Worm (Caenorhabditis elegans) whole organism, L4 larva: ENCODE measurements around the gene trcs-2.
A peak's percentile ranks its signal among the peaks of the same experiment; 100 is the strongest.

ENCODE experiments used
- F10B5.3 ChIP-seq: sonication (generic microtip); optimal IDR thresholded peaks from 2 replicates; lab custom pipeline; 2016; ENCODE audit warnings: mild to moderate bottlenecking, missing genetic modification characterization, missing compliant biosample characterization
- F44E2.7 ChIP-seq: fragments of 200-800 bp; sonication (Bioruptor generic); IDR thresholded peaks from 2 replicates; pipeline ENCODE4 v2.1.2; 2022; ENCODE audit warnings: missing genetic modification characterization, missing compliant biosample characterization
- T26A8.4 ChIP-seq: fragments of 200-800 bp; sonication (Bioruptor generic); IDR thresholded peaks from 2 replicates; pipeline ENCODE4 v1.3.6; 2022; ENCODE audit warnings: missing genetic modification characterization, missing compliant biosample characterization
- aha-1 ChIP-seq: fragments of 150-350 bp; peaks from one replicate; lab custom pipeline; 2014; ENCODE audit warnings: missing biosample characterization, missing genetic modification characterization
- ama-1 ChIP-seq: fragments of 150-350 bp; optimal IDR thresholded peaks from 2 replicates; lab custom pipeline; 2014; ENCODE audit warnings: inconsistent platforms, mixed read lengths
- ceh-20 ChIP-seq: fragments of 200-800 bp; sonication (Bioruptor generic); IDR thresholded peaks from 2 replicates; pipeline ENCODE4 v1.3.6; 2022; ENCODE audit warnings: missing genetic modification reagents, missing genetic modification characterization, missing compliant biosample characterization
- ceh-28 ChIP-seq: fragments of 150-350 bp; optimal IDR thresholded peaks from 2 replicates; lab custom pipeline; 2014; ENCODE audit warnings: missing biosample characterization, missing genetic modification reagents, missing genetic modification characterization
- ceh-62 ChIP-seq: sonication (generic microtip); optimal IDR thresholded peaks from 2 replicates; lab custom pipeline; 2017; ENCODE audit warnings: missing biosample characterization, missing genetic modification characterization
- ces-1 ChIP-seq: fragments of 150-350 bp; sonication (generic microtip); optimal IDR thresholded peaks from 4 replicates; lab custom pipeline; 2014; ENCODE audit warnings: missing biosample characterization, missing genetic modification reagents, missing genetic modification characterization
- cey-2 ChIP-seq: sonication (generic microtip); optimal IDR thresholded peaks from 3 replicates; lab custom pipeline; 2017; ENCODE audit warnings: missing genetic modification characterization, mild to moderate bottlenecking, missing compliant biosample characterization, antibody characterized with exemption, borderline replicate concordance; ENCODE audit not compliant: insufficient read depth
- daf-16 ChIP-seq, 3 experiments: sonication (generic microtip); optimal IDR thresholded peaks; 2 replicates each; lab custom pipeline; 2016 to 2017; ENCODE audit warnings: missing genetic modification characterization in 3 of 3, missing genetic modification reagents in 3 of 3, mild to moderate bottlenecking in 2 of 3, missing compliant biosample characterization in 2 of 3, missing biosample characterization in 1 of 3, moderate library complexity in 1 of 3
- daf-8 ChIP-seq: fragments of 200-800 bp; sonication (Bioruptor generic); IDR thresholded peaks from 2 replicates; pipeline ENCODE4 v1.3.6; 2022; ENCODE audit warnings: missing genetic modification characterization, missing compliant biosample characterization
- dmd-9 ChIP-seq: fragments of 200-800 bp; sonication (Bioruptor generic); IDR thresholded peaks from 2 replicates; pipeline ENCODE4 v1.3.6; 2022; ENCODE audit warnings: missing genetic modification reagents, missing genetic modification characterization, missing compliant biosample characterization
- dpl-1 ChIP-seq: fragments of 150-350 bp; optimal IDR thresholded peaks from 2 replicates; lab custom pipeline; 2014; ENCODE audit warnings: missing biosample characterization, missing genetic modification reagents, missing genetic modification characterization
- dve-1 ChIP-seq: sonication (generic microtip); optimal IDR thresholded peaks from 2 replicates; lab custom pipeline; 2017; ENCODE audit warnings: antibody characterized with exemption, mild to moderate bottlenecking, missing genetic modification characterization, missing compliant biosample characterization; ENCODE audit not compliant: insufficient read depth
- egl-27 ChIP-seq: sonication (generic microtip); optimal IDR thresholded peaks from 3 replicates; lab custom pipeline; 2017; ENCODE audit warnings: missing biosample characterization, missing genetic modification reagents, missing genetic modification characterization
- fkh-10 ChIP-seq: fragments of 150-350 bp; optimal IDR thresholded peaks from 2 replicates; lab custom pipeline; 2014; ENCODE audit warnings: missing biosample characterization, missing genetic modification reagents, missing genetic modification characterization
- gei-8 ChIP-seq: fragments of 200-800 bp; sonication (Bioruptor generic); optimal IDR thresholded peaks from 2 replicates; lab custom pipeline; 2018; ENCODE audit warnings: mild to moderate bottlenecking, missing genetic modification characterization, missing compliant biosample characterization
- hlh-30 ChIP-seq: sonication (generic microtip); optimal IDR thresholded peaks from 2 replicates; lab custom pipeline; 2017; ENCODE audit warnings: antibody characterized with exemption, mild to moderate bottlenecking, missing genetic modification characterization, missing compliant biosample characterization; ENCODE audit not compliant: insufficient read depth
- jun-1 ChIP-seq: fragments of 150-350 bp; optimal IDR thresholded peaks from 2 replicates; lab custom pipeline; 2014; ENCODE audit warnings: missing biosample characterization, missing genetic modification reagents, missing genetic modification characterization
- lin-1 ChIP-seq: fragments of 200-800 bp; sonication (Bioruptor generic); IDR thresholded peaks from 2 replicates; pipeline ENCODE4 v1.3.6; 2022; ENCODE audit warnings: missing genetic modification reagents, missing genetic modification characterization, missing compliant biosample characterization
- lin-13 ChIP-seq: fragments of 150-350 bp; optimal IDR thresholded peaks from 2 replicates; lab custom pipeline; 2014; ENCODE audit warnings: missing biosample characterization, missing genetic modification reagents, missing genetic modification characterization
- lin-15B ChIP-seq: fragments of 150-350 bp; sonication (generic microtip); optimal IDR thresholded peaks from 3 replicates; lab custom pipeline; 2014; ENCODE audit warnings: missing biosample characterization, missing genetic modification characterization
- lin-29 ChIP-seq: fragments of 200-800 bp; sonication (Bioruptor generic); IDR thresholded peaks from 2 replicates; pipeline ENCODE4 v1.3.6; 2022; ENCODE audit warnings: missing genetic modification reagents, missing genetic modification characterization, missing compliant biosample characterization
- lin-38 ChIP-seq: fragments of 200-800 bp; sonication (Bioruptor generic); IDR thresholded peaks from 2 replicates; pipeline ENCODE4 v1.3.6; 2022; ENCODE audit warnings: missing genetic modification reagents, missing genetic modification characterization, missing compliant biosample characterization
- lin-39 ChIP-seq: fragments of 150-350 bp; optimal IDR thresholded peaks from 2 replicates; lab custom pipeline; 2014; ENCODE audit warnings: missing biosample characterization, missing genetic modification reagents, missing genetic modification characterization
- lsy-2 ChIP-seq, 2 experiments: fragments of 150-350 bp in 1 of 2; sonication (generic microtip) in 1 of 2; optimal IDR thresholded peaks; 2 replicates each; lab custom pipeline; 2014 to 2017; ENCODE audit warnings: missing biosample characterization in 2 of 2, missing genetic modification characterization in 2 of 2
- madf-5 ChIP-seq, 2 experiments: fragments of 200-800 bp; sonication (Bioruptor generic); IDR thresholded peaks; 2 replicates each; pipeline ENCODE4 v1.3.6; 2022; ENCODE audit warnings: missing compliant biosample characterization in 2 of 2, missing genetic modification characterization in 2 of 2
- madf-9 ChIP-seq: fragments of 200-800 bp; sonication (Bioruptor generic); conservative IDR thresholded peaks from 2 replicates; pipeline ENCODE4 v1.3.6; 2022; ENCODE audit warnings: missing genetic modification reagents, missing genetic modification characterization, missing compliant biosample characterization
- mdt-29 ChIP-seq: fragments of 200-800 bp; sonication (Bioruptor generic); IDR thresholded peaks from 2 replicates; pipeline ENCODE4 v1.3.6; 2022; ENCODE audit warnings: missing genetic modification reagents, missing genetic modification characterization, missing compliant biosample characterization
- mxl-3 ChIP-seq: fragments of 200-800 bp; sonication (Bioruptor generic); optimal IDR thresholded peaks from 2 replicates; lab custom pipeline; 2018; ENCODE audit warnings: mild to moderate bottlenecking, missing genetic modification characterization, missing compliant biosample characterization
- nhr-10 ChIP-seq: fragments of 150-350 bp; optimal IDR thresholded peaks from 2 replicates; lab custom pipeline; 2014; ENCODE audit warnings: missing biosample characterization, missing genetic modification characterization
- nhr-111 ChIP-seq: fragments of 200-800 bp; sonication (Bioruptor generic); optimal IDR thresholded peaks from 2 replicates; lab custom pipeline; 2018; ENCODE audit warnings: mild to moderate bottlenecking, missing genetic modification characterization, missing compliant biosample characterization
- nhr-28 ChIP-seq: fragments of 150-350 bp; optimal IDR thresholded peaks from 2 replicates; lab custom pipeline; 2014; ENCODE audit warnings: missing biosample characterization, missing genetic modification characterization
- nhr-42 ChIP-seq: fragments of 200-800 bp; sonication (Bioruptor generic); IDR thresholded peaks from 2 replicates; pipeline ENCODE4 v1.3.6; 2022; ENCODE audit warnings: missing genetic modification characterization, missing compliant biosample characterization
- nhr-77 ChIP-seq: fragments of 150-350 bp; optimal IDR thresholded peaks from 2 replicates; lab custom pipeline; 2014; ENCODE audit warnings: missing biosample characterization, missing genetic modification characterization
- pha-4 ChIP-seq, 2 experiments: fragments of 150-350 bp in 1 of 2; fragments of 200-800 bp in 1 of 2; sonication (Bioruptor generic) in 1 of 2; IDR thresholded peaks in 1 of 2; optimal IDR thresholded peaks in 1 of 2; 2 replicates each; pipeline versions ENCODE4 v1.3.6 to Lab custom; 2014 to 2022; ENCODE audit warnings: missing genetic modification characterization in 2 of 2, missing genetic modification reagents in 2 of 2, missing biosample characterization in 1 of 2, missing compliant biosample characterization in 1 of 2
- php-3 ChIP-seq: fragments of 200-800 bp; sonication (Bioruptor generic); IDR thresholded peaks from 2 replicates; pipeline ENCODE4 v1.3.6; 2022; ENCODE audit warnings: missing genetic modification reagents, missing genetic modification characterization, missing compliant biosample characterization
- saeg-2 ChIP-seq: fragments of 200-800 bp; sonication (Bioruptor generic); IDR thresholded peaks from 2 replicates; pipeline ENCODE4 v1.3.6; 2022; ENCODE audit warnings: missing genetic modification reagents, missing genetic modification characterization, missing compliant biosample characterization
- sdz-12 ChIP-seq: fragments of 200-800 bp; sonication (Bioruptor generic); optimal IDR thresholded peaks from 2 replicates; lab custom pipeline; 2018; ENCODE audit warnings: mild to moderate bottlenecking, missing genetic modification characterization, missing compliant biosample characterization
- spr-3 ChIP-seq: fragments of 200-800 bp; sonication (Bioruptor generic); optimal IDR thresholded peaks from 2 replicates; lab custom pipeline; 2018; ENCODE audit warnings: mild to moderate bottlenecking, missing genetic modification characterization, missing compliant biosample characterization
- tag-97 ChIP-seq: fragments of 200-800 bp; sonication (Bioruptor generic); IDR thresholded peaks from 2 replicates; pipeline ENCODE4 v1.3.6; 2022; ENCODE audit warnings: missing genetic modification characterization, missing compliant biosample characterization
- tra-1 ChIP-seq: fragments of 200-800 bp; sonication (Bioruptor generic); IDR thresholded peaks from 2 replicates; pipeline ENCODE4 v1.3.6; 2022; ENCODE audit warnings: missing genetic modification reagents, missing genetic modification characterization, missing compliant biosample characterization
- unc-62 ChIP-seq, 3 experiments: fragments of 150-350 bp in 1 of 3; sonication (generic microtip); optimal IDR thresholded peaks in 2 of 3; peaks in 1 of 3; 1 replicate in 1 of 3; 2 replicates in 2 of 3; lab custom pipeline; 2014 to 2017; ENCODE audit warnings: missing biosample characterization in 3 of 3, missing genetic modification characterization in 3 of 3, missing genetic modification reagents in 3 of 3, missing genotype in 1 of 3
- vab-7 ChIP-seq: fragments of 200-800 bp; sonication (Bioruptor generic); IDR thresholded peaks from 2 replicates; pipeline ENCODE4 v1.3.6; 2022; ENCODE audit warnings: missing genetic modification reagents, missing genetic modification characterization, missing compliant biosample characterization
- zag-1 ChIP-seq: fragments of 150-350 bp; optimal IDR thresholded peaks from 2 replicates; lab custom pipeline; 2014; ENCODE audit warnings: missing biosample characterization, missing genetic modification characterization
- zfp-2 ChIP-seq: sonication (generic microtip); optimal IDR thresholded peaks from 2 replicates; lab custom pipeline; 2016; ENCODE audit warnings: mild to moderate bottlenecking, missing genetic modification characterization, missing compliant biosample characterization
- zfp-3 ChIP-seq: fragments of 200-800 bp; sonication (Bioruptor generic); conservative IDR thresholded peaks from 2 replicates; pipeline ENCODE4 v1.3.6; 2022; ENCODE audit warnings: missing genetic modification reagents, missing genetic modification characterization, missing compliant biosample characterization
- zip-11 ChIP-seq: fragments of 200-800 bp; sonication (Bioruptor generic); IDR thresholded peaks from 2 replicates; pipeline ENCODE4 v1.3.6; 2022; ENCODE audit warnings: missing genetic modification characterization, missing compliant biosample characterization
- zip-2 ChIP-seq: fragments of 150-350 bp; optimal IDR thresholded peaks from 2 replicates; lab custom pipeline; 2014; ENCODE audit warnings: missing biosample characterization, missing genetic modification characterization
- ztf-11 ChIP-seq: fragments of 150-350 bp; optimal IDR thresholded peaks from 2 replicates; lab custom pipeline; 2014; ENCODE audit warnings: missing biosample characterization, missing genetic modification characterization

trcs-2 gene

DNA sequence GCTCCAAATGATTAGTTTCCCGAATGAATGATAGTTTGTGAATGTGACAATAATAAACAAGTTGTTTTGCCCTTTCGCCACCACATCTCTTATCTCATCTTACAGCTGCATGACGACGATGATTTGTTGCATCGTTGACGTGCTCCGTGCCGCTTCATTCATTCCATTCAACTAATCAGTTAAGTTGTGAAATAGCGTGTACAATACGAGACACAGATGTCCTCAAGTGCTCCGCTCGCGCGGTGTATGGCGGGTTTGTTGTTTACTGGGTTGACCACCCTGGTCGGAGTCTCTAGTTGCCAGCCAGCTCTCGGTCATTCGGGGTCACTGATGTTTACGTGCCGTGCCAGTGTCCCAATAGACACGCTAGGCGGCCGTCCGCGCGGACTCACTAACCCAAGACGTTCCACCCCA lies 25.7 kb downstream of the trcs-2 start (continued):
- TF ChIP-seq aha-1 (tag; lab: Kevin White, UChicago) (no peak), nhr-28 (tag; lab: Kevin White, UChicago) (peak; percentile 38), lin-1 (GFP tag; lab: Robert Waterston, UW) (no peak), jun-1 (tag; lab: Kevin White, UChicago) (no peak), spr-3 (no peak), egl-27 (tag; lab: Kevin White, UChicago) (no peak), mdt-29 (no peak), saeg-2 (GFP tag; lab: Robert Waterston, UW) (no peak), vab-7 (GFP tag; lab: Robert Waterston, UW) (no peak), lsy-2 (tag; optimal IDR thresholded peaks at IDR 0.05; lab: Kevin White, UChicago) (no peak), nhr-77 (tag; lab: Kevin White, UChicago) (no peak), nhr-111 (GFP tag; lab: Kevin White, UChicago) (no peak), gei-8 (no peak), fkh-10 (no peak), madf-9 (GFP tag; lab: Robert Waterston, UW) (no peak), zfp-2 (tag; lab: Kevin White, UChicago) (no peak), daf-16 (GFP tag; optimal IDR thresholded peaks at IDR 0.05; lab: Kevin White, UChicago) (peak in 1 of 2 experiments; percentile 82), daf-16 (tag; optimal IDR thresholded peaks at IDR 0.05; lab: Kevin White, UChicago) (peak; percentile 98), lin-39 (tag; lab: Kevin White, UChicago) (no peak), unc-62 (GFP tag; optimal IDR thresholded peaks at IDR 0.05 in 1 of 2; lab: Kevin White, UChicago) (no peak), unc-62 (tag; optimal IDR thresholded peaks at IDR 0.05; lab: Kevin White, UChicago) (no peak), ces-1 (no peak), ama-1 (no peak), zfp-3 (GFP tag; lab: Robert Waterston, UW) (no peak), tra-1 (GFP tag; lab: Robert Waterston, UW) (no peak), hlh-30 (tag; lab: Kevin White, UChicago) (peak; percentile 31), F44E2.7 (GFP tag; lab: Robert Waterston, UW) (no peak), pha-4 (GFP tag; IDR thresholded peaks at IDR 0.05; lab: Robert Waterston, UW) (no peak), pha-4 (tag; optimal IDR thresholded peaks at IDR 0.05; lab: Kevin White, UChicago) (no peak), lin-38 (GFP tag; lab: Robert Waterston, UW) (no peak), sdz-12 (GFP tag; lab: Kevin White, UChicago) (no peak), mxl-3 (peak; percentile 7), ztf-11 (tag; lab: Kevin White, UChicago) (no peak), ceh-28 (tag; lab: Kevin White, UChicago) (no peak), nhr-42 (GFP tag; lab: Robert Waterston, UW) (no peak), madf-5 (GFP tag; IDR thresholded peaks at IDR 0.05; lab: Robert Waterston, UW) (no peak), T26A8.4 (peak; percentile 14; the same call in 1 of the 2 replicates), nhr-10 (tag; lab: Kevin White, UChicago) (no peak), tag-97 (GFP tag; lab: Robert Waterston, UW) (no peak), daf-8 (GFP tag; lab: Robert Waterston, UW) (no peak), dmd-9 (GFP tag; lab: Robert Waterston, UW) (no peak), ceh-62 (tag; lab: Kevin White, UChicago) (no peak), ceh-20 (no peak), F10B5.3 (no peak), lin-29 (no peak), zip-2 (no peak), zag-1 (no peak), lin-15B (no peak), dve-1 (tag; lab: Kevin White, UChicago) (peak; percentile 52), cey-2 (no peak), dpl-1 (GFP tag; lab: Kevin White, UChicago) (no peak), lin-13 (GFP tag; lab: Kevin White, UChicago) (no peak), zip-11 (GFP tag; lab: Robert Waterston, UW) (no peak), php-3 (GFP tag; lab: Robert Waterston, UW) (no peak)
